ENCODE assay signal across 4 fruit fly cellular contexts in the genomic region with DNA sequence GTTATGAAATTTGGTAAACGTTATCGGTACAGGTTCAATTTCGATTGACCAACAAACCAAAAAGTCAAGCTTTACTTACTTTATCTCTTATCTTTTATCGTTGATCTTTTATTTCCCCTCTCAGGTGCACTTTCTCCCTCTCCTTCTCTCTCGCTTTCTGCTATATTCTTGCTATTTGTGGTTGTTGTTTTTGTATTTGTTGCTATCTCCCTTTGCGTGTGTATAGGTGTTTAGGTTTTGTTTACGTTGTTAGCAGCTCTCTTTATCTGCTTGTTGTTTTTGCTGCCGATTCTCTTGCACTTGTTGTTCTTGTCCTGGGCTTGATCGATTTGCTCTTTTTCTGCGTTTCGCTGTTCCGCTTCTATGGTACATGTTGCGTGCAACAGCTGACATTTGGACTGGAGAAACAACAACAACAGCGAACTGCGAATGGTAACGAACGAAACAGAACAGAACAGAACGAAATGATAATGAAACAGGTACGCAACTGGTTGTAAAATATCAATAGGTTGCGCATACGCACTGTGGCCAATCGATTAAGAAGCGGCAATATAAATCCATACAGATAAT.
A peak's percentile ranks its signal among the peaks of the same experiment; 100 is the strongest.
TF ChIP-seq lines count a peak whose summit lies in the region.

No protein-coding gene starts in this region.

- no peak for TF ChIP-seq CTCF in whole organism, embryonic (GFP tag; optimal IDR thresholded peaks at IDR 0.05; lab: Kevin White, UChicago)

TF ChIP-seq in whole organism, adult, 20 proteins besides CTCF, POLR2A, EP300 and RAD21:
- TF ChIP-seq Hr96 (GFP tag; optimal IDR thresholded peaks at IDR 0.05; lab: Kevin White, UChicago) (no peak), pad (GFP tag; optimal IDR thresholded peaks at IDR 0.05; lab: Kevin White, UChicago) (peak; percentile 68)

TF ChIP-seq in whole organism, embryonic, 481 proteins besides CTCF, POLR2A, EP300 and RAD21 (continues in another document):
- TF ChIP-seq Mes4 (GFP tag; optimal IDR thresholded peaks at IDR 0.05; lab: Kevin White, UChicago) (no peak), CG8290 (GFP tag; optimal IDR thresholded peaks at IDR 0.05; lab: Kevin White, UChicago) (no peak), CG8290 (tag; optimal IDR thresholded peaks at IDR 0.05; lab: Kevin White, UChicago) (peak in 1 of 2 experiments; percentile 65), ac (GFP tag; optimal IDR thresholded peaks at IDR 0.05; lab: Kevin White, UChicago) (no peak), CG10147 (GFP tag; optimal IDR thresholded peaks at IDR 0.05; lab: Kevin White, UChicago) (no peak), chinmo (GFP tag; IDR thresholded peaks at IDR 0.05; lab: Robert Waterston, UW; ENCODE audit: partially characterized antibody) (0 out of 4 replicates have a peak, but pooled peaks have one; percentile 29), CG4360 (GFP tag; IDR thresholded peaks at IDR 0.05; lab: Robert Waterston, UW) (peak; percentile 93), Trl (optimal IDR thresholded peaks at IDR 0.05; lab: Kevin White, UChicago) (peak; percentile 22 to 48), Trl (GFP tag; optimal IDR thresholded peaks at IDR 0.05; lab: Kevin White, UChicago) (no peak), twi (tag; optimal IDR thresholded peaks at IDR 0.05; lab: Kevin White, UChicago) (no peak), Sry-β (GFP tag; optimal IDR thresholded peaks at IDR 0.05; lab: Kevin White, UChicago) (no peak), ems (GFP tag; optimal IDR thresholded peaks at IDR 0.05; lab: Kevin White, UChicago) (no peak), CG6791 (GFP tag; IDR thresholded peaks at IDR 0.05; lab: Robert Waterston, UW; ENCODE audit: partially characterized antibody) (no peak), nau (GFP tag; optimal IDR thresholded peaks at IDR 0.05; lab: Kevin White, UChicago) (no peak), bigmax (GFP tag; optimal IDR thresholded peaks at IDR 0.05; lab: Kevin White, UChicago) (no peak), CG3838 (GFP tag; optimal IDR thresholded peaks at IDR 0.05; lab: Kevin White, UChicago) (no peak), CG1832 (GFP tag; optimal IDR thresholded peaks at IDR 0.05; lab: Kevin White, UChicago) (no peak), prd (optimal IDR thresholded peaks at IDR 0.05; lab: Kevin White, UChicago) (no peak), prd (GFP tag; IDR thresholded peaks at IDR 0.05; lab: Robert Waterston, UW) (no peak), ATbp (GFP tag; optimal IDR thresholded peaks at IDR 0.05; lab: Kevin White, UChicago) (no peak), CG11504 (tag; optimal IDR thresholded peaks at IDR 0.05; lab: Kevin White, UChicago) (peak; percentile 39), Optix (GFP tag; IDR thresholded peaks at IDR 0.05; lab: Robert Waterston, UW) (no peak), cg (GFP tag; optimal IDR thresholded peaks at IDR 0.05; lab: Kevin White, UChicago) (peak; percentile 60), usp (GFP tag; optimal IDR thresholded peaks at IDR 0.05; lab: Kevin White, UChicago) (no peak), pfk (GFP tag; optimal IDR thresholded peaks at IDR 0.05; lab: Kevin White, UChicago) (peak; percentile 99), CG15479 (GFP tag; optimal IDR thresholded peaks at IDR 0.05; lab: Kevin White, UChicago) (peak; percentile 84), CG7372 (GFP tag; IDR thresholded peaks at IDR 0.05; lab: Robert Waterston, UW) (peak; percentile 50; the same call in 1 of the 2 replicates)

TF ChIP-seq in whole organism, prepupa, 60 proteins besides CTCF, POLR2A, EP300 and RAD21:
- TF ChIP-seq pdm3 (GFP tag; optimal IDR thresholded peaks at IDR 0.05; lab: Kevin White, UChicago): no peak
- TF ChIP-seq cyc (GFP tag; optimal IDR thresholded peaks at IDR 0.05; lab: Kevin White, UChicago): no peak
- peak; percentile 54 for TF ChIP-seq fkh (GFP tag; optimal IDR thresholded peaks at IDR 0.05; lab: Kevin White, UChicago)
- TF ChIP-seq CG1621 (tag; optimal IDR thresholded peaks at IDR 0.05; lab: Kevin White, UChicago): no peak
- TF ChIP-seq vri (GFP tag; optimal IDR thresholded peaks at IDR 0.05; lab: Kevin White, UChicago): no peak
- no peak for TF ChIP-seq CG11294 (GFP tag; IDR thresholded peaks at IDR 0.05; lab: Robert Waterston, UW)
- 0 out of 3 replicates have a peak, but pooled peaks have one; percentile 11 for TF ChIP-seq CG6163 (GFP tag; IDR thresholded peaks at IDR 0.05; lab: Robert Waterston, UW)
- TF ChIP-seq ss (GFP tag; optimal IDR thresholded peaks at IDR 0.05; lab: Kevin White, UChicago): peak in 1 of 2 experiments; percentile 53

TF ChIP-seq in whole organism, wandering third instar larva, 38 proteins besides CTCF, POLR2A, EP300 and RAD21:
- no peak for TF ChIP-seq CG32264 (GFP tag; optimal IDR thresholded peaks at IDR 0.05; lab: Kevin White, UChicago)
- TF ChIP-seq psq (GFP tag; optimal IDR thresholded peaks at IDR 0.05; lab: Kevin White, UChicago): peak; percentile 28
